Fruit fly (Drosophila melanogaster): ENCODE results near the gene CG17834.

- TF ChIP-seq Gug (GFP tag; IDR thresholded peaks at IDR 0.05) (peak; percentile 88), CG17385 (GFP tag; optimal IDR thresholded peaks at IDR 0.05) (peak; percentile 92), Tbp (GFP tag; optimal IDR thresholded peaks at IDR 0.05) (no peak)
Observed at dm6 chr2L:8534515-8535295, 5.8 kb downstream of the CG17834 start.
